Fruit fly (Drosophila melanogaster) whole organism, embryonic: Measurements from ENCODE around the gene lectin-28C.

Experiments
- ATbp ChIP-seq: fragments of 200-800 bp; sonication (Bioruptor generic); optimal IDR thresholded peaks from 2 replicates; lab custom pipeline; 2017; ENCODE audit warnings: missing biosample characterization, mild to moderate bottlenecking, missing genetic modification characterization, missing genetic modification reagents
- Awh ChIP-seq: fragments of 200-800 bp; sonication (Bioruptor generic); IDR thresholded peaks from 2 replicates; pipeline ENCODE4, ENCODE4 v1.3.6; 2022; ENCODE audit warnings: missing biosample characterization, missing genetic modification characterization
- CG11504 ChIP-seq: fragments of 200-800 bp; sonication (Bioruptor generic); optimal IDR thresholded peaks from 3 replicates; lab custom pipeline; 2019; ENCODE audit warnings: missing biosample characterization, mild to moderate bottlenecking, missing genetic modification characterization, moderate library complexity
- CG12391 ChIP-seq: fragments of 200-800 bp; sonication (Bioruptor generic); optimal IDR thresholded peaks from 3 replicates; lab custom pipeline; 2018; ENCODE audit warnings: missing biosample characterization, mild to moderate bottlenecking, missing genetic modification characterization, moderate library complexity
- CG14965 ChIP-seq: fragments of 200-800 bp; sonication (Bioruptor generic); optimal IDR thresholded peaks from 2 replicates; lab custom pipeline; 2016; ENCODE audit warnings: missing biosample characterization, missing genetic modification characterization, borderline replicate concordance
- CG2202 ChIP-seq: fragments of 200-800 bp; sonication (Bioruptor generic); optimal IDR thresholded peaks from 2 replicates; lab custom pipeline; 2018; ENCODE audit warnings: missing biosample characterization, mild to moderate bottlenecking, missing genetic modification characterization
- CG6272 ChIP-seq: fragments of 200-800 bp; sonication (Bioruptor generic); IDR thresholded peaks from 2 replicates; pipeline ENCODE4 v1.3.6; 2022; ENCODE audit warnings: missing biosample characterization, missing genetic modification characterization
- aop ChIP-seq: fragments of 200-800 bp; sonication (Bioruptor generic); IDR thresholded peaks from 2 replicates; pipeline ENCODE4 v1.3.6; 2022; ENCODE audit warnings: missing biosample characterization, missing genetic modification characterization
- kah ChIP-seq: fragments of 200-800 bp; sonication (Bioruptor generic); optimal IDR thresholded peaks from 2 replicates; lab custom pipeline; 2018; ENCODE audit warnings: missing biosample characterization, mild to moderate bottlenecking, missing genetic modification characterization

- TF ChIP-seq CG11504 (tag; lab: Kevin White, UChicago) (no peak), kah (no peak), ATbp (GFP tag; lab: Kevin White, UChicago) (no peak), CG2202 (tag; lab: Kevin White, UChicago) (no peak), Awh (no peak), CG6272 (GFP tag; lab: Robert Waterston, UW) (no peak), CG12391 (tag; lab: Kevin White, UChicago) (no peak), aop (GFP tag; lab: Robert Waterston, UW) (no peak), CG14965 (GFP tag; lab: Kevin White, UChicago) (no peak)
Measured at dm6 chr2L:7810519-7810918, 46.4 kb upstream of the lectin-28C start, which contains the start of gene Cdc14.
